Worm (Caenorhabditis elegans): ENCODE measurements around the gene CD4.11.

The CD4.11 gene

ce11 chrV:5619372-5619771, 34.4 kb downstream of the CD4.11 start (continued):
- peak; percentile 31 for TF ChIP-seq tbp1 (GFP tag; optimal IDR thresholded peaks at IDR 0.05)
- TF ChIP-seq ztf-22 (GFP tag; optimal IDR thresholded peaks at IDR 0.05) = no peak
- no peak for TF ChIP-seq mel-28 (tag; optimal IDR thresholded peaks at IDR 0.05; ENCODE audit: borderline replicate concordance)
- TF ChIP-seq F57A8.1 (GFP tag; optimal IDR thresholded peaks at IDR 0.05) = no peak
- TF ChIP-seq athp-1 (tag; optimal IDR thresholded peaks at IDR 0.05) = no peak
- TF ChIP-seq ceh-91 (GFP tag; IDR thresholded peaks at IDR 0.05) = peak; percentile 72
- no peak for TF ChIP-seq nhr-27 (tag; optimal IDR thresholded peaks at IDR 0.05)
- peak; percentile 86 for TF ChIP-seq mcd-1 (GFP tag; IDR thresholded peaks at IDR 0.05)
- TF ChIP-seq repo-1 (tag; optimal IDR thresholded peaks at IDR 0.05) = no peak
- TF ChIP-seq dpl-1 (GFP tag; optimal IDR thresholded peaks at IDR 0.05) = no peak
- TF ChIP-seq ztf-6 (GFP tag; IDR thresholded peaks at IDR 0.05) = no peak
- peak; percentile 58; the same call in 1 of the 2 replicates for TF ChIP-seq F33H1.4 (GFP tag; IDR thresholded peaks at IDR 0.05)
- no peak for TF ChIP-seq snpc-1.3 (tag; optimal IDR thresholded peaks at IDR 0.05; ENCODE audit: insufficient read depth)
- TF ChIP-seq zfh-2 (GFP tag; conservative IDR thresholded peaks at IDR 0.05) = no peak
- no peak for TF ChIP-seq cebp-2 (GFP tag; IDR thresholded peaks at IDR 0.05)
- no peak for TF ChIP-seq snpc-4 (GFP tag; optimal IDR thresholded peaks at IDR 0.05)
- TF ChIP-seq snpc-4 (tag; optimal IDR thresholded peaks at IDR 0.05) = peak in 1 of 4 experiments; percentile 7
- no peak for TF ChIP-seq attf-5 (GFP tag; optimal IDR thresholded peaks at IDR 0.05)
- no peak for TF ChIP-seq rpc-1 (optimal IDR thresholded peaks at IDR 0.05)
- no peak for TF ChIP-seq rpc-1 (tag; optimal IDR thresholded peaks at IDR 0.05)
- TF ChIP-seq madf-6 (GFP tag; IDR thresholded peaks at IDR 0.05) = peak; percentile 63
- no peak for TF ChIP-seq ets-4 (GFP tag; optimal IDR thresholded peaks at IDR 0.05)
- TF ChIP-seq ceh-79 (tag; optimal IDR thresholded peaks at IDR 0.05) = no peak
- no peak for TF ChIP-seq F49E8.2 (tag; optimal IDR thresholded peaks at IDR 0.05; ENCODE audit: insufficient read depth)
- no peak for TF ChIP-seq pbrm-1 (GFP tag; IDR thresholded peaks at IDR 0.05)
- TF ChIP-seq mes-4 (tag; optimal IDR thresholded peaks at IDR 0.05) = no peak
- TF ChIP-seq gei-17 (GFP tag; optimal IDR thresholded peaks at IDR 0.05) = no peak
- no peak for TF ChIP-seq F10E7.11 (tag; optimal IDR thresholded peaks at IDR 0.05)

ce11 chrV:5620040-5620439, 35.1 kb downstream of the CD4.11 start, which contains the start of gene memb-2:
Gene memb-2 (minus strand): TSS chrV:5620140.
- no peak for TF ChIP-seq ztf-25 (GFP tag; IDR thresholded peaks at IDR 0.05)

ce11 chrV:5621390-5621789, 36.5 kb downstream of the CD4.11 start, which contains the start of gene M03E7.1:
Gene M03E7.1 (plus strand): TSS chrV:5621690.
- TF ChIP-seq sdz-38 (tag; optimal IDR thresholded peaks at IDR 0.05) (no peak), bed-1 (GFP tag; IDR thresholded peaks at IDR 0.05) (no peak), lin-35 (GFP tag; optimal IDR thresholded peaks at IDR 0.05) (no peak), lin-26 (GFP tag; IDR thresholded peaks at IDR 0.05) (no peak), hlh-12 (tag; optimal IDR thresholded peaks at IDR 0.05) (no peak), aptf-3 (GFP tag; IDR thresholded peaks at IDR 0.05) (no peak), dpff-1 (tag; optimal IDR thresholded peaks at IDR 0.05) (no peak), F52B5.7 (tag; optimal IDR thresholded peaks at IDR 0.05) (no peak), akir-1 (GFP tag; optimal IDR thresholded peaks at IDR 0.05) (no peak), unc-62 (GFP tag; optimal IDR thresholded peaks at IDR 0.05) (no peak), lsy-27 (tag; optimal IDR thresholded peaks at IDR 0.05; ENCODE audit: borderline replicate concordance, insufficient read depth) (no peak), madf-10 (tag; optimal IDR thresholded peaks at IDR 0.05) (no peak)
